Worm (Caenorhabditis elegans) whole organism, L4 larva: ENCODE measurements around the gene R04D3.3.
A peak's percentile ranks its signal among the peaks of the same experiment; 100 is the strongest.

ENCODE experiments used
- D1046.2 ChIP-seq: fragments of 200-800 bp; sonication (Bioruptor generic); IDR thresholded peaks from 2 replicates; pipeline ENCODE4 v1.3.6; 2022; ENCODE audit warnings: missing genetic modification characterization, missing compliant biosample characterization
- F37D6.2 ChIP-seq: sonication (generic microtip); optimal IDR thresholded peaks from 2 replicates; lab custom pipeline; 2016; ENCODE audit warnings: mild to moderate bottlenecking, missing genetic modification characterization, missing compliant biosample characterization
- R02D3.7 ChIP-seq: fragments of 150-350 bp; sonication (generic microtip); optimal IDR thresholded peaks from 3 replicates; lab custom pipeline; 2014; ENCODE audit warnings: missing biosample characterization, missing genetic modification characterization
- T20F7.1 ChIP-seq: fragments of 200-800 bp; sonication (Bioruptor generic); optimal IDR thresholded peaks from 2 replicates; lab custom pipeline; 2018; ENCODE audit warnings: mild to moderate bottlenecking, missing genetic modification characterization, missing compliant biosample characterization
- Y5F2A.4 ChIP-seq: fragments of 200-800 bp; sonication (Bioruptor generic); optimal IDR thresholded peaks from 2 replicates; lab custom pipeline; 2018; ENCODE audit warnings: mild to moderate bottlenecking, missing genetic modification characterization, missing compliant biosample characterization
- arid-1 ChIP-seq: fragments of 200-800 bp; sonication (Bioruptor generic); conservative IDR thresholded peaks from 2 replicates; pipeline ENCODE4 v1.3.6; 2022; ENCODE audit warnings: missing genetic modification reagents, missing genetic modification characterization, missing compliant biosample characterization
- ceh-44 ChIP-seq: fragments of 200-800 bp; sonication (Bioruptor generic); IDR thresholded peaks from 2 replicates; pipeline ENCODE4 v1.3.6; 2022; ENCODE audit warnings: missing genetic modification reagents, missing genetic modification characterization, missing compliant biosample characterization
- cey-2 ChIP-seq: sonication (generic microtip); optimal IDR thresholded peaks from 3 replicates; lab custom pipeline; 2017; ENCODE audit warnings: missing genetic modification characterization, mild to moderate bottlenecking, missing compliant biosample characterization, antibody characterized with exemption, borderline replicate concordance; ENCODE audit not compliant: insufficient read depth
- daf-12 ChIP-seq: fragments of 150-350 bp; optimal IDR thresholded peaks from 2 replicates; lab custom pipeline; 2014; ENCODE audit warnings: missing biosample characterization, missing genetic modification reagents, missing genetic modification characterization
- daf-16 ChIP-seq, 3 experiments: sonication (generic microtip); optimal IDR thresholded peaks; 2 replicates each; lab custom pipeline; 2016 to 2017; ENCODE audit warnings: missing genetic modification characterization in 3 of 3, missing genetic modification reagents in 3 of 3, mild to moderate bottlenecking in 2 of 3, missing compliant biosample characterization in 2 of 3, missing biosample characterization in 1 of 3, moderate library complexity in 1 of 3
- daf-8 ChIP-seq: fragments of 200-800 bp; sonication (Bioruptor generic); IDR thresholded peaks from 2 replicates; pipeline ENCODE4 v1.3.6; 2022; ENCODE audit warnings: missing genetic modification characterization, missing compliant biosample characterization
- dmd-6 ChIP-seq: fragments of 200-800 bp; sonication (Bioruptor generic); IDR thresholded peaks from 2 replicates; pipeline ENCODE4 v1.3.6; 2022; ENCODE audit warnings: missing genetic modification reagents, missing genetic modification characterization, missing compliant biosample characterization
- duxl-1 ChIP-seq: sonication (generic microtip); optimal IDR thresholded peaks from 2 replicates; lab custom pipeline; 2016; ENCODE audit warnings: mild to moderate bottlenecking, missing genetic modification characterization, moderate library complexity, missing compliant biosample characterization; ENCODE audit not compliant: poor library complexity
- dve-1 ChIP-seq: sonication (generic microtip); optimal IDR thresholded peaks from 2 replicates; lab custom pipeline; 2017; ENCODE audit warnings: antibody characterized with exemption, mild to moderate bottlenecking, missing genetic modification characterization, missing compliant biosample characterization; ENCODE audit not compliant: insufficient read depth
- egl-43 ChIP-seq: fragments of 200-800 bp; sonication (Bioruptor generic); IDR thresholded peaks from 2 replicates; pipeline ENCODE4 v1.3.6; 2022; ENCODE audit warnings: missing genetic modification reagents, missing genetic modification characterization, missing compliant biosample characterization
- hlh-11 ChIP-seq: fragments of 200-800 bp; sonication (Bioruptor generic); optimal IDR thresholded peaks from 2 replicates; lab custom pipeline; 2018; ENCODE audit warnings: mild to moderate bottlenecking, missing genetic modification characterization, missing compliant biosample characterization
- hlh-30 ChIP-seq: sonication (generic microtip); optimal IDR thresholded peaks from 2 replicates; lab custom pipeline; 2017; ENCODE audit warnings: antibody characterized with exemption, mild to moderate bottlenecking, missing genetic modification characterization, missing compliant biosample characterization; ENCODE audit not compliant: insufficient read depth
- lin-1 ChIP-seq: fragments of 200-800 bp; sonication (Bioruptor generic); IDR thresholded peaks from 2 replicates; pipeline ENCODE4 v1.3.6; 2022; ENCODE audit warnings: missing genetic modification reagents, missing genetic modification characterization, missing compliant biosample characterization
- lin-29 ChIP-seq: fragments of 200-800 bp; sonication (Bioruptor generic); IDR thresholded peaks from 2 replicates; pipeline ENCODE4 v1.3.6; 2022; ENCODE audit warnings: missing genetic modification reagents, missing genetic modification characterization, missing compliant biosample characterization
- lin-39 ChIP-seq: fragments of 150-350 bp; optimal IDR thresholded peaks from 2 replicates; lab custom pipeline; 2014; ENCODE audit warnings: missing biosample characterization, missing genetic modification reagents, missing genetic modification characterization
- lir-3 ChIP-seq: sonication (generic microtip); optimal IDR thresholded peaks from 2 replicates; lab custom pipeline; 2016; ENCODE audit warnings: mild to moderate bottlenecking, missing genetic modification characterization, missing compliant biosample characterization
- lsy-2 ChIP-seq, 2 experiments: fragments of 150-350 bp in 1 of 2; sonication (generic microtip) in 1 of 2; optimal IDR thresholded peaks; 2 replicates each; lab custom pipeline; 2014 to 2017; ENCODE audit warnings: missing biosample characterization in 2 of 2, missing genetic modification characterization in 2 of 2
- madf-9 ChIP-seq: fragments of 200-800 bp; sonication (Bioruptor generic); conservative IDR thresholded peaks from 2 replicates; pipeline ENCODE4 v1.3.6; 2022; ENCODE audit warnings: missing genetic modification reagents, missing genetic modification characterization, missing compliant biosample characterization
- mdl-1 ChIP-seq, 2 experiments: fragments of 150-350 bp in 1 of 2; sonication (generic microtip) in 1 of 2; optimal IDR thresholded peaks; 2 replicates each; lab custom pipeline; 2014 to 2017; ENCODE audit warnings: missing biosample characterization in 2 of 2, missing genetic modification characterization in 2 of 2
- nhr-102 ChIP-seq: sonication (generic microtip); optimal IDR thresholded peaks from 2 replicates; lab custom pipeline; 2016; ENCODE audit warnings: mild to moderate bottlenecking, missing genetic modification characterization, moderate library complexity, missing compliant biosample characterization
- nhr-28 ChIP-seq: fragments of 150-350 bp; optimal IDR thresholded peaks from 2 replicates; lab custom pipeline; 2014; ENCODE audit warnings: missing biosample characterization, missing genetic modification characterization
- nhr-48 ChIP-seq: sonication (generic microtip); optimal IDR thresholded peaks from 2 replicates; lab custom pipeline; 2016; ENCODE audit warnings: mild to moderate bottlenecking, missing genetic modification characterization, missing compliant biosample characterization
- php-3 ChIP-seq: fragments of 200-800 bp; sonication (Bioruptor generic); IDR thresholded peaks from 2 replicates; pipeline ENCODE4 v1.3.6; 2022; ENCODE audit warnings: missing genetic modification reagents, missing genetic modification characterization, missing compliant biosample characterization
- pqm-1 ChIP-seq: sonication (generic microtip); optimal IDR thresholded peaks from 2 replicates; lab custom pipeline; 2017; ENCODE audit warnings: missing biosample characterization, missing genetic modification characterization
- saeg-2 ChIP-seq: fragments of 200-800 bp; sonication (Bioruptor generic); IDR thresholded peaks from 2 replicates; pipeline ENCODE4 v1.3.6; 2022; ENCODE audit warnings: missing genetic modification reagents, missing genetic modification characterization, missing compliant biosample characterization
- snpc-4 ChIP-seq: fragments of 150-350 bp; optimal IDR thresholded peaks from 2 replicates; lab custom pipeline; 2014; ENCODE audit warnings: missing biosample characterization, missing genetic modification characterization
- tra-1 ChIP-seq: fragments of 200-800 bp; sonication (Bioruptor generic); IDR thresholded peaks from 2 replicates; pipeline ENCODE4 v1.3.6; 2022; ENCODE audit warnings: missing genetic modification reagents, missing genetic modification characterization, missing compliant biosample characterization
- unc-62 ChIP-seq, 3 experiments: fragments of 150-350 bp in 1 of 3; sonication (generic microtip); optimal IDR thresholded peaks in 2 of 3; peaks in 1 of 3; 1 replicate in 1 of 3; 2 replicates in 2 of 3; lab custom pipeline; 2014 to 2017; ENCODE audit warnings: missing biosample characterization in 3 of 3, missing genetic modification characterization in 3 of 3, missing genetic modification reagents in 3 of 3, missing genotype in 1 of 3
- zip-2 ChIP-seq: fragments of 150-350 bp; optimal IDR thresholded peaks from 2 replicates; lab custom pipeline; 2014; ENCODE audit warnings: missing biosample characterization, missing genetic modification characterization

R04D3.3 gene

ce11 chrX:13290531-13290930, at the start of gene R04D3.3:
Gene R04D3.3, minus strand, starts transcription at chrX:13290631.
- TF ChIP-seq egl-43 (GFP tag; lab: Robert Waterston, UW) (no peak), Y5F2A.4 (GFP tag; lab: Kevin White, UChicago) (no peak), unc-62 (GFP tag; optimal IDR thresholded peaks at IDR 0.05 in 1 of 2; lab: Kevin White, UChicago) (peak in 1 of 2 experiments; percentile 53), unc-62 (tag; optimal IDR thresholded peaks at IDR 0.05; lab: Kevin White, UChicago) (no peak)

DNA sequence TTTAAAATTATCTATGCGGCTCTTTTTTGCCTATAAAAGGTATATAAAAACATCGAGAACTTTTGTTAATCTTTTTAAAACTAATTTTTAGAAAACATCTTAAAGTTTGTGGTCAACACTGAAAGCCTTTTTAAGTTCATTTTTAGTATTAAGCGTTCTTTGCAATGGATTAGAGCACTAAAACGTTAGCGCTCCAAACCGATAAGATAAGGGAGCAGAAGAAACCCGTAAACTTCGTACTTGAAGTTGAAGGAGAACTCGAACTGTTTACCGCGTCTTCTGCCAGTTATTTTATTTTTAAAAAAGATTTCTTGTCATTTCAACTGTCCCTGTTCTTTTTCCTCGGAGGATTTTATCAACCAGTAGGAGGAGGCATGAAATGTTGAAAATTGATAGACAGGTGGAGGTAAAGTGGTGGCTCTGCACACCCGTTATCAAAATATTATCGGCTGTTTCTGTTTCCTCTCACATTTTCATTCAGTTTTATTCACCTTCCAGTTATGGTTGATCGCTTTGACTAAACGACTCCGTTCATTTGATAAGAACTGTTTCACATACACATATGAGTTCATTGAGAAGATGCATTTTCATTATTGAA, 48.7 kb upstream of the R04D3.3 start:
- TF ChIP-seq nhr-48 (tag; lab: Kevin White, UChicago) (peak; percentile 76), nhr-28 (peak; percentile 58), pqm-1 (tag; lab: Kevin White, UChicago) (peak; percentile 68), snpc-4 (tag; lab: Kevin White, UChicago) (no peak), R02D3.7 (tag; lab: Kevin White, UChicago) (no peak), lir-3 (tag; lab: Kevin White, UChicago) (no peak), daf-16 (GFP tag; optimal IDR thresholded peaks at IDR 0.05; lab: Kevin White, UChicago) (peak in 1 of 2 experiments; percentile 49), daf-16 (tag; optimal IDR thresholded peaks at IDR 0.05; lab: Kevin White, UChicago) (peak; percentile 75), lsy-2 (tag; optimal IDR thresholded peaks at IDR 0.05; lab: Kevin White, UChicago) (no peak), F37D6.2 (tag; lab: Kevin White, UChicago) (no peak), ceh-44 (no peak), daf-8 (GFP tag; lab: Robert Waterston, UW) (no peak), T20F7.1 (GFP tag; lab: Kevin White, UChicago) (no peak), lin-1 (GFP tag; lab: Robert Waterston, UW) (0 out of 2 replicates have a peak, but pooled peaks have one; percentile 35), lin-29 (no peak), dve-1 (tag; lab: Kevin White, UChicago) (peak; percentile 72), daf-12 (tag; lab: Kevin White, UChicago) (no peak), dmd-6 (GFP tag; lab: Robert Waterston, UW) (peak; percentile 80), madf-9 (GFP tag; lab: Robert Waterston, UW) (no peak), hlh-30 (no peak), hlh-11 (tag; lab: Kevin White, UChicago) (peak; percentile 70), php-3 (GFP tag; lab: Robert Waterston, UW) (peak; percentile 37; the same call in 1 of the 2 replicates), duxl-1 (tag; lab: Kevin White, UChicago) (no peak), nhr-102 (tag; lab: Kevin White, UChicago) (peak; percentile 46), tra-1 (no peak), saeg-2 (GFP tag; lab: Robert Waterston, UW) (no peak)
- TF ChIP-seq, all 104 proteins: peak for 10

- TF ChIP-seq arid-1 (GFP tag; lab: Robert Waterston, UW) (no peak), unc-62 (GFP tag; optimal IDR thresholded peaks at IDR 0.05 in 1 of 2; lab: Kevin White, UChicago) (peak in 1 of 2 experiments; percentile 83), unc-62 (tag; optimal IDR thresholded peaks at IDR 0.05; lab: Kevin White, UChicago) (no peak), D1046.2 (no peak)
Measured at ce11 chrX:13337728-13338127, 47.3 kb upstream of the R04D3.3 start, which contains the start of gene ptr-24. Gene ptr-24, plus strand, starts transcription at chrX:13338028.

- TF ChIP-seq hlh-11 (tag; lab: Kevin White, UChicago): peak; percentile 9
- TF ChIP-seq zip-2 (tag; lab: Kevin White, UChicago): no peak
- TF ChIP-seq cey-2 (tag; lab: Kevin White, UChicago): no peak
- TF ChIP-seq mdl-1 (tag; optimal IDR thresholded peaks at IDR 0.05; lab: Kevin White, UChicago): peak in 1 of 2 experiments; percentile 41
- TF ChIP-seq lin-39: no peak
- peak; percentile 65 for TF ChIP-seq hlh-30
- TF ChIP-seq, all 104 proteins: peak for 3
Measured at ce11 chrX:13337000-13337399, 46.6 kb upstream of the R04D3.3 start.
